Worm (Caenorhabditis elegans) whole organism, L1 larva: ENCODE results near the gene Y7A5A.5.

Source experiments
- ama-1 ChIP-seq: fragments of 150-350 bp; optimal IDR thresholded peaks from 2 replicates; lab custom pipeline; 2014
- ceh-8 ChIP-seq: fragments of 200-800 bp; sonication (Bioruptor generic); optimal IDR thresholded peaks from 2 replicates; lab custom pipeline; 2018; ENCODE audit warnings: mild to moderate bottlenecking, missing genetic modification characterization, moderate library complexity, missing compliant biosample characterization
- ceh-82 ChIP-seq, 3 experiments: fragments of 150-350 bp in 1 of 3; sonication (generic microtip) in 2 of 3; optimal IDR thresholded peaks; 2 replicates each; lab custom pipeline; 2014 to 2017; ENCODE audit warnings: missing biosample characterization in 3 of 3, missing genetic modification characterization in 3 of 3
- fos-1 ChIP-seq: fragments of 150-350 bp; optimal IDR thresholded peaks from 2 replicates; lab custom pipeline; 2014; ENCODE audit warnings: missing biosample characterization, missing genetic modification characterization
- jun-1 ChIP-seq: fragments of 150-350 bp; optimal IDR thresholded peaks from 2 replicates; lab custom pipeline; 2014; ENCODE audit warnings: missing biosample characterization, missing genetic modification reagents, missing genetic modification characterization
- mdl-1 ChIP-seq, 2 experiments: fragments of 150-350 bp; optimal IDR thresholded peaks; 2 replicates each; lab custom pipeline; 2014 to 2017; ENCODE audit warnings: missing biosample characterization in 2 of 2, missing genetic modification characterization in 2 of 2, inconsistent platforms in 1 of 2
- nhr-11 ChIP-seq: fragments of 150-350 bp; optimal IDR thresholded peaks from 2 replicates; lab custom pipeline; 2014; ENCODE audit warnings: missing biosample characterization, missing genetic modification characterization
- nhr-12 ChIP-seq: sonication (generic microtip); optimal IDR thresholded peaks from 2 replicates; lab custom pipeline; 2017; ENCODE audit warnings: missing biosample characterization, missing genetic modification characterization
- tbx-2 ChIP-seq: sonication (generic microtip); optimal IDR thresholded peaks from 2 replicates; lab custom pipeline; 2016; ENCODE audit warnings: missing genetic modification characterization, missing compliant biosample characterization
- unc-30 ChIP-seq: sonication (generic microtip); optimal IDR thresholded peaks from 2 replicates; lab custom pipeline; 2017; ENCODE audit warnings: missing biosample characterization, missing genetic modification characterization

- TF ChIP-seq tbx-2 (no peak), fos-1 (tag; lab: Kevin White, UChicago) (no peak), jun-1 (no peak), ama-1 (lab: Kevin White, UChicago) (no peak), ceh-8 (GFP tag; lab: Kevin White, UChicago) (no peak), mdl-1 (tag; optimal IDR thresholded peaks at IDR 0.05; lab: Kevin White, UChicago) (no peak), nhr-11 (tag; lab: Kevin White, UChicago) (no peak), nhr-12 (tag; lab: Kevin White, UChicago) (no peak), unc-30 (no peak), ceh-82 (tag; optimal IDR thresholded peaks at IDR 0.05; lab: Kevin White, UChicago) (no peak)
These were observed 27.4 kb downstream of the Y7A5A.5 start for ce11 chrX:15759222-15759621.
